Fruit fly (Drosophila melanogaster) whole organism, wandering third instar larva: ENCODE results near the gene NHP2.

Experiments
- Abd-B ChIP-seq: fragments of >200 bp; optimal IDR thresholded peaks from 2 replicates; lab custom pipeline; 2017; ENCODE audit warnings: missing biosample characterization, missing genetic modification characterization
- CG32264 ChIP-seq: fragments of 200-800 bp; sonication (Bioruptor generic); optimal IDR thresholded peaks from 2 replicates; lab custom pipeline; 2016; ENCODE audit warnings: missing biosample characterization, missing genetic modification characterization
- CG9705 ChIP-seq: fragments of 200-800 bp; sonication (Bioruptor generic); optimal IDR thresholded peaks from 2 replicates; lab custom pipeline; 2018; ENCODE audit warnings: missing biosample characterization, mild to moderate bottlenecking, missing genetic modification characterization
- CrebA ChIP-seq: fragments of 200-800 bp; sonication (Bioruptor generic); optimal IDR thresholded peaks from 2 replicates; lab custom pipeline; 2016; ENCODE audit warnings: missing biosample characterization, mild to moderate bottlenecking, missing genetic modification characterization, borderline replicate concordance
- Dfd ChIP-seq: fragments of >200 bp; optimal IDR thresholded peaks from 2 replicates; lab custom pipeline; 2017; ENCODE audit warnings: missing biosample characterization, missing genetic modification characterization
- Dif ChIP-seq: fragments of 200-275, 200-300 bp; sonication (Bioruptor generic); optimal IDR thresholded peaks from 2 replicates; lab custom pipeline; 2018; ENCODE audit warnings: missing biosample characterization, missing genetic modification characterization; ENCODE audit not compliant: partially characterized antibody
- GATAd ChIP-seq: sonication (Bioruptor generic); optimal IDR thresholded peaks from 2 replicates; lab custom pipeline; 2016; ENCODE audit warnings: missing biosample characterization, missing genetic modification characterization
- HLH106 ChIP-seq: fragments of 200-800 bp; optimal IDR thresholded peaks from 3 replicates; lab custom pipeline; 2019; ENCODE audit warnings: missing biosample characterization, mild to moderate bottlenecking, missing genetic modification characterization, moderate library complexity
- Hnf4 ChIP-seq: fragments of 200-800 bp; sonication (Bioruptor generic); optimal IDR thresholded peaks from 2 replicates; lab custom pipeline; 2016; ENCODE audit warnings: missing biosample characterization, mild to moderate bottlenecking, missing genetic modification characterization
- Hr78 ChIP-seq: fragments of >200 bp; optimal IDR thresholded peaks from 2 replicates; lab custom pipeline; 2017; ENCODE audit warnings: missing biosample characterization, missing genetic modification characterization
- Hr83 ChIP-seq: fragments of 200-300 bp; sonication (Bioruptor generic); optimal IDR thresholded peaks from 2 replicates; lab custom pipeline; 2016; ENCODE audit warnings: missing biosample characterization, mild to moderate bottlenecking, missing genetic modification characterization, moderate library complexity; ENCODE audit not compliant: poor library complexity, severe bottlenecking
- Jra ChIP-seq: sonication (Bioruptor generic); optimal IDR thresholded peaks from 2 replicates; lab custom pipeline; 2016; ENCODE audit warnings: missing biosample characterization, missing genetic modification characterization
- Mio ChIP-seq: sonication (Bioruptor generic); optimal IDR thresholded peaks from 2 replicates; lab custom pipeline; 2016; ENCODE audit warnings: missing biosample characterization, missing genetic modification characterization
- Myc ChIP-seq: fragments of >200 bp; optimal IDR thresholded peaks from 2 replicates; lab custom pipeline; 2017
- N ChIP-seq: fragments of >200 bp; optimal IDR thresholded peaks from 2 replicates; lab custom pipeline; 2018; ENCODE audit warnings: missing biosample characterization, missing external identifiers, missing genetic modification characterization
- OdsH ChIP-seq: fragments of 200-800 bp; sonication (Bioruptor generic); optimal IDR thresholded peaks from 2 replicates; lab custom pipeline; 2016; ENCODE audit warnings: missing biosample characterization, mild to moderate bottlenecking, missing genetic modification characterization
- Rel ChIP-seq, 2 experiments: fragments of 200-800 bp; sonication (Bioruptor generic) in 1 of 2; optimal IDR thresholded peaks; 2 replicates in 1 of 2; 3 replicates in 1 of 2; lab custom pipeline; 2016 to 2019; ENCODE audit warnings: mild to moderate bottlenecking in 2 of 2, missing biosample characterization in 2 of 2, missing genetic modification characterization in 2 of 2, moderate library complexity in 1 of 2
- Sp1 ChIP-seq: fragments of 200-800 bp; sonication (Bioruptor generic); optimal IDR thresholded peaks from 3 replicates; lab custom pipeline; 2019; ENCODE audit warnings: missing biosample characterization, mild to moderate bottlenecking, missing genetic modification characterization, moderate library complexity
- Vsx2 ChIP-seq: fragments of 200-300, 225-300 bp; sonication (Bioruptor generic); optimal IDR thresholded peaks from 2 replicates; lab custom pipeline; 2018; ENCODE audit warnings: missing biosample characterization, missing genetic modification characterization; ENCODE audit not compliant: partially characterized antibody
- br ChIP-seq: fragments of 200-800 bp; sonication (Bioruptor generic); optimal IDR thresholded peaks from 2 replicates; lab custom pipeline; 2016; ENCODE audit warnings: missing biosample characterization, missing genetic modification characterization
- brk ChIP-seq: fragments of 200-800 bp; sonication (Bioruptor generic); optimal IDR thresholded peaks from 2 replicates; lab custom pipeline; 2016; ENCODE audit warnings: missing biosample characterization, mild to moderate bottlenecking, missing genetic modification characterization
- dl ChIP-seq, 2 experiments: fragments of 175-275, 200-275 bp in 1 of 2; fragments of 200-275 bp in 1 of 2; sonication (Bioruptor generic); optimal IDR thresholded peaks; lab custom pipeline; 2018; ENCODE audit warnings: mild to moderate bottlenecking in 2 of 2, missing biosample characterization in 2 of 2, missing genetic modification characterization in 2 of 2, moderate library complexity in 2 of 2; ENCODE audit not compliant: partially characterized antibody in 2 of 2, insufficient read depth in 1 of 2
- dmrt93B ChIP-seq: fragments of 200-800 bp; sonication (Bioruptor generic); optimal IDR thresholded peaks from 2 replicates; lab custom pipeline; 2018; ENCODE audit warnings: missing biosample characterization, mild to moderate bottlenecking, missing genetic modification characterization
- dsf ChIP-seq: sonication (Bioruptor generic); optimal IDR thresholded peaks from 2 replicates; lab custom pipeline; 2016; ENCODE audit warnings: missing biosample characterization, missing genetic modification characterization, borderline replicate concordance
- ey ChIP-seq: fragments of 200-800 bp; sonication (Bioruptor generic); optimal IDR thresholded peaks from 2 replicates; lab custom pipeline; 2016; ENCODE audit warnings: missing biosample characterization, missing genetic modification characterization
- foxo ChIP-seq, 2 experiments: fragments of 200-800 bp; sonication (Bioruptor generic); optimal IDR thresholded peaks; 2 replicates in 1 of 2; 3 replicates in 1 of 2; lab custom pipeline; 2016 to 2017; ENCODE audit warnings: missing biosample characterization in 2 of 2, missing genetic modification characterization in 2 of 2
- fru ChIP-seq: fragments of 200-800 bp; sonication (Bioruptor generic); optimal IDR thresholded peaks from 3 replicates; lab custom pipeline; 2016; ENCODE audit warnings: missing biosample characterization, mild to moderate bottlenecking, missing genetic modification characterization
- h ChIP-seq: fragments of 200-800 bp; sonication (Bioruptor generic); optimal IDR thresholded peaks from 3 replicates; lab custom pipeline; 2016; ENCODE audit warnings: missing biosample characterization, mild to moderate bottlenecking, missing genetic modification characterization
- jim ChIP-seq: fragments of 175-275, 200-325 bp; sonication (Bioruptor generic); optimal IDR thresholded peaks from 2 replicates; lab custom pipeline; 2016; ENCODE audit warnings: missing biosample characterization, mild to moderate bottlenecking, missing genetic modification characterization
- lola ChIP-seq: fragments of >200 bp; optimal IDR thresholded peaks from 2 replicates; lab custom pipeline; 2017; ENCODE audit warnings: missing biosample characterization, missing genetic modification characterization
- pan ChIP-seq: fragments of >200 bp; optimal IDR thresholded peaks from 2 replicates; lab custom pipeline; 2017
- psq ChIP-seq: fragments of 200-800 bp; sonication (Bioruptor generic); optimal IDR thresholded peaks from 3 replicates; lab custom pipeline; 2017; ENCODE audit warnings: missing biosample characterization, mild to moderate bottlenecking, missing genetic modification characterization, moderate library complexity
- rgr ChIP-seq: fragments of 200-800 bp; sonication (Bioruptor generic); optimal IDR thresholded peaks from 3 replicates; lab custom pipeline; 2016; ENCODE audit warnings: missing biosample characterization, mild to moderate bottlenecking, missing genetic modification characterization
- sage ChIP-seq: fragments of 200-800 bp; sonication (Bioruptor generic); optimal IDR thresholded peaks from 2 replicates; lab custom pipeline; 2016; ENCODE audit warnings: missing biosample characterization, mild to moderate bottlenecking, missing genetic modification characterization
- sv ChIP-seq: fragments of 200-800 bp; sonication (Bioruptor generic); optimal IDR thresholded peaks from 3 replicates; lab custom pipeline; 2016; ENCODE audit warnings: missing biosample characterization, missing genetic modification characterization
- tai ChIP-seq: sonication (Bioruptor generic); optimal IDR thresholded peaks from 2 replicates; lab custom pipeline; 2016; ENCODE audit warnings: missing biosample characterization, missing genetic modification characterization
- usp ChIP-seq: fragments of >200 bp; optimal IDR thresholded peaks from 2 replicates; lab custom pipeline; 2017; ENCODE audit warnings: missing biosample characterization, missing genetic modification characterization
- woc ChIP-seq: sonication (Bioruptor generic); optimal IDR thresholded peaks from 2 replicates; lab custom pipeline; 2016; ENCODE audit warnings: missing biosample characterization, mild to moderate bottlenecking, missing genetic modification characterization

The NHP2 gene

dm6 chr3L:14781082-14781862 is 20.7 kb downstream of the NHP2 start:
- TF ChIP-seq Mio (GFP tag; lab: Kevin White, UChicago) (no peak), usp (GFP tag; lab: Kevin White, UChicago) (no peak), N (GFP tag; lab: Kevin White, UChicago) (no peak), OdsH (GFP tag; lab: Kevin White, UChicago) (peak; percentile 20), Abd-B (GFP tag; lab: Kevin White, UChicago) (no peak), GATAd (GFP tag; lab: Kevin White, UChicago) (no peak), jim (GFP tag; lab: Kevin White, UChicago) (no peak), Hnf4 (GFP tag; lab: Kevin White, UChicago) (peak; percentile 36), ey (GFP tag; lab: Kevin White, UChicago) (no peak), sv (GFP tag; lab: Kevin White, UChicago) (peak; percentile 30), Vsx2 (GFP tag; lab: Kevin White, UChicago) (no peak), CG9705 (GFP tag; lab: Kevin White, UChicago) (peak; percentile 19), rgr (GFP tag; lab: Kevin White, UChicago) (no peak), pan (lab: Kevin White, UChicago) (no peak), foxo (GFP tag; optimal IDR thresholded peaks at IDR 0.05; lab: Kevin White, UChicago) (peak in 1 of 2 experiments; percentile 36), br (no peak), lola (GFP tag; lab: Kevin White, UChicago) (no peak), Dfd (GFP tag; lab: Kevin White, UChicago) (no peak), fru (GFP tag; lab: Kevin White, UChicago) (peak; percentile 7), dmrt93B (GFP tag; lab: Kevin White, UChicago) (peak; percentile 35), dsf (no peak), psq (GFP tag; lab: Kevin White, UChicago) (peak; percentile 63), Jra (GFP tag; lab: Kevin White, UChicago) (no peak), brk (GFP tag; lab: Kevin White, UChicago) (no peak), Rel (GFP tag; optimal IDR thresholded peaks at IDR 0.05; lab: Kevin White, UChicago) (peak; percentile 58), Rel (tag; optimal IDR thresholded peaks at IDR 0.05; lab: Kevin White, UChicago) (peak; percentile 41), CrebA (no peak), woc (peak; percentile 55), tai (GFP tag; lab: Kevin White, UChicago) (no peak), h (peak; percentile 14), Dif (GFP tag; lab: Kevin White, UChicago) (peak; percentile 61), sage (GFP tag; lab: Kevin White, UChicago) (no peak), dl (GFP tag; optimal IDR thresholded peaks at IDR 0.05; lab: Kevin White, UChicago; ENCODE audit: insufficient read depth in 1 of 2, partially characterized antibody in 2 of 2) (peak in 1 of 2 experiments; percentile 65), Sp1 (peak; percentile 65), HLH106 (tag; lab: Kevin White, UChicago) (no peak), Hr83 (GFP tag; lab: Kevin White, UChicago) (peak; percentile 66), Hr78 (no peak), CG32264 (no peak), Myc (no peak)

dm6 chr3L:14780187-14780586 is 21.8 kb downstream of the NHP2 start:
- TF ChIP-seq CG9705 (GFP tag; lab: Kevin White, UChicago): no peak
- peak; percentile 29 for TF ChIP-seq rgr (GFP tag; lab: Kevin White, UChicago)
- TF ChIP-seq woc: no peak
- TF ChIP-seq brk (GFP tag; lab: Kevin White, UChicago): no peak
- no peak for TF ChIP-seq dsf
